Worm (Caenorhabditis elegans): ENCODE results near the gene lgc-49.

- TF ChIP-seq lin-15B (tag; optimal IDR thresholded peaks at IDR 0.05) (no peak), ceh-8 (GFP tag; optimal IDR thresholded peaks at IDR 0.05) (no peak), blmp-1 (tag; optimal IDR thresholded peaks at IDR 0.05) (peak; percentile 80), elt-3 (tag; optimal IDR thresholded peaks at IDR 0.05) (no peak), sptf-1 (tag; optimal IDR thresholded peaks at IDR 0.05) (no peak), snpc-4 (tag; optimal IDR thresholded peaks at IDR 0.05) (no peak), mdl-1 (tag; optimal IDR thresholded peaks at IDR 0.05) (no peak), nhr-28 (tag; optimal IDR thresholded peaks at IDR 0.05) (no peak), ceh-82 (tag; optimal IDR thresholded peaks at IDR 0.05) (no peak)
These were observed 40.1 kb downstream of the lgc-49 start for ce11 chrV:11231177-11231576.

Measured in whole organism, L1 larva.